Worm (Caenorhabditis elegans) whole organism, L3 larva: ENCODE data around the gene B0303.14.

ENCODE experiments used
- R02D3.7 ChIP-seq: fragments of 150-350 bp; optimal IDR thresholded peaks from 2 replicates; lab custom pipeline; 2014; ENCODE audit warnings: missing biosample characterization, missing genetic modification characterization
- ZK546.5 ChIP-seq: sonication (generic microtip); optimal IDR thresholded peaks from 2 replicates; lab custom pipeline; 2017; ENCODE audit warnings: missing biosample characterization, missing genetic modification characterization
- aly-2 ChIP-seq: fragments of 150-350 bp; optimal IDR thresholded peaks from 2 replicates; lab custom pipeline; 2014; ENCODE audit warnings: missing biosample characterization, missing genetic modification characterization
- ama-1 ChIP-seq: fragments of 150-350 bp; optimal IDR thresholded peaks from 2 replicates; lab custom pipeline; 2018
- ceh-16 ChIP-seq: sonication (generic microtip); optimal IDR thresholded peaks from 2 replicates; lab custom pipeline; 2017; ENCODE audit warnings: missing biosample characterization, missing genetic modification characterization
- ceh-28 ChIP-seq: fragments of 150-350 bp; optimal IDR thresholded peaks from 2 replicates; lab custom pipeline; 2014; ENCODE audit warnings: missing biosample characterization, missing genetic modification reagents, missing genetic modification characterization
- ceh-82 ChIP-seq: fragments of 150-350 bp; optimal IDR thresholded peaks from 2 replicates; lab custom pipeline; 2014; ENCODE audit warnings: missing biosample characterization, missing genetic modification characterization
- ceh-9 ChIP-seq: sonication (generic microtip); optimal IDR thresholded peaks from 2 replicates; lab custom pipeline; 2018; ENCODE audit warnings: missing biosample characterization, missing genetic modification characterization
- daf-12 ChIP-seq: fragments of 150-350 bp; optimal IDR thresholded peaks from 2 replicates; lab custom pipeline; 2014; ENCODE audit warnings: missing biosample characterization, missing genetic modification reagents, missing genetic modification characterization
- egl-27 ChIP-seq: sonication (generic microtip); optimal IDR thresholded peaks from 4 replicates; lab custom pipeline; 2017; ENCODE audit warnings: missing biosample characterization, missing genetic modification reagents, missing genetic modification characterization
- egl-5 ChIP-seq: fragments of 150-350 bp; optimal IDR thresholded peaks from 2 replicates; lab custom pipeline; 2017; ENCODE audit warnings: missing biosample characterization, missing genetic modification reagents, missing genetic modification characterization, inconsistent platforms
- elt-2 ChIP-seq: sonication (generic microtip); optimal IDR thresholded peaks from 2 replicates; lab custom pipeline; 2016; ENCODE audit warnings: missing genetic modification reagents, mild to moderate bottlenecking, missing genetic modification characterization, missing compliant biosample characterization
- elt-3 ChIP-seq, 3 experiments: fragments of 150-350 bp in 1 of 3; sonication (generic microtip) in 2 of 3; optimal IDR thresholded peaks; 2 replicates in 2 of 3; 4 replicates in 1 of 3; lab custom pipeline; 2014 to 2017; ENCODE audit warnings: missing biosample characterization in 3 of 3, missing genetic modification characterization in 3 of 3
- eor-1 ChIP-seq, 2 experiments: fragments of 150-350 bp; optimal IDR thresholded peaks; 2 replicates each; lab custom pipeline; 2014 to 2018; ENCODE audit warnings: missing biosample characterization in 2 of 2, missing genetic modification characterization in 2 of 2
- fkh-10 ChIP-seq: sonication (generic microtip); optimal IDR thresholded peaks from 2 replicates; lab custom pipeline; 2017; ENCODE audit warnings: missing biosample characterization, missing genetic modification reagents, missing genetic modification characterization
- fkh-2 ChIP-seq: fragments of 150-350 bp; optimal IDR thresholded peaks from 2 replicates; lab custom pipeline; 2014; ENCODE audit warnings: missing biosample characterization, missing genetic modification reagents, missing genetic modification characterization
- fos-1 ChIP-seq: fragments of 150-350 bp; optimal IDR thresholded peaks from 2 replicates; lab custom pipeline; 2014; ENCODE audit warnings: missing biosample characterization, missing genetic modification characterization
- hmg-11 ChIP-seq: sonication (generic microtip); optimal IDR thresholded peaks from 2 replicates; lab custom pipeline; 2016; ENCODE audit warnings: missing genetic modification characterization, missing compliant biosample characterization
- jun-1 ChIP-seq: fragments of 150-350 bp; optimal IDR thresholded peaks from 2 replicates; lab custom pipeline; 2014; ENCODE audit warnings: missing biosample characterization, missing genetic modification reagents, missing genetic modification characterization
- lin-15B ChIP-seq: fragments of 150-350 bp; optimal IDR thresholded peaks from 2 replicates; lab custom pipeline; 2014; ENCODE audit warnings: missing biosample characterization, missing genetic modification characterization
- lin-39 ChIP-seq: fragments of 150-350 bp; optimal IDR thresholded peaks from 2 replicates; lab custom pipeline; 2018; ENCODE audit warnings: missing biosample characterization, missing genetic modification reagents, missing genetic modification characterization
- lsy-12 ChIP-seq: sonication (generic microtip); optimal IDR thresholded peaks from 2 replicates; lab custom pipeline; 2016; ENCODE audit warnings: mild to moderate bottlenecking, missing genetic modification characterization, missing compliant biosample characterization
- nfya-1 ChIP-seq: sonication (generic microtip); optimal IDR thresholded peaks from 2 replicates; lab custom pipeline; 2017; ENCODE audit warnings: missing genetic modification characterization, mild to moderate bottlenecking, missing compliant biosample characterization, antibody characterized with exemption, moderate library complexity; ENCODE audit not compliant: insufficient read depth
- nhr-11 ChIP-seq: fragments of 150-350 bp; optimal IDR thresholded peaks from 2 replicates; lab custom pipeline; 2014; ENCODE audit warnings: missing biosample characterization, missing genetic modification characterization
- nhr-12 ChIP-seq: fragments of 150-350 bp; optimal IDR thresholded peaks from 2 replicates; lab custom pipeline; 2014; ENCODE audit warnings: missing biosample characterization, missing genetic modification characterization
- nhr-23 ChIP-seq: fragments of 150-350 bp; optimal IDR thresholded peaks from 2 replicates; lab custom pipeline; 2014; ENCODE audit warnings: missing biosample characterization, missing genetic modification reagents, missing genetic modification characterization
- nhr-237 ChIP-seq: fragments of 150-350 bp; optimal IDR thresholded peaks from 2 replicates; lab custom pipeline; 2014; ENCODE audit warnings: missing biosample characterization, missing genetic modification characterization
- nhr-25 ChIP-seq: sonication (generic microtip); optimal IDR thresholded peaks from 2 replicates; lab custom pipeline; 2017; ENCODE audit warnings: missing biosample characterization, missing genetic modification characterization
- nhr-28 ChIP-seq: fragments of 150-350 bp; optimal IDR thresholded peaks from 2 replicates; lab custom pipeline; 2014; ENCODE audit warnings: missing biosample characterization, missing genetic modification characterization
- nhr-43 ChIP-seq: sonication (generic microtip); optimal IDR thresholded peaks from 2 replicates; lab custom pipeline; 2016; ENCODE audit warnings: mild to moderate bottlenecking, missing genetic modification characterization, missing compliant biosample characterization; ENCODE audit not compliant: poor library complexity, severe bottlenecking
- nhr-67 ChIP-seq: fragments of 150-350 bp; optimal IDR thresholded peaks from 2 replicates; lab custom pipeline; 2014; ENCODE audit warnings: missing biosample characterization, missing genetic modification characterization
- nhr-76 ChIP-seq: fragments of 150-350 bp; sonication (generic microtip); optimal IDR thresholded peaks from 5 replicates; lab custom pipeline; 2014; ENCODE audit warnings: missing biosample characterization, missing genetic modification characterization
- nhr-77 ChIP-seq: fragments of 150-350 bp; optimal IDR thresholded peaks from 2 replicates; lab custom pipeline; 2014; ENCODE audit warnings: missing biosample characterization, missing genetic modification characterization
- pha-4 ChIP-seq: fragments of 150-350 bp; optimal IDR thresholded peaks from 2 replicates; lab custom pipeline; 2014; ENCODE audit warnings: missing biosample characterization, missing genetic modification reagents, missing genetic modification characterization
- pqm-1 ChIP-seq: fragments of 150-350 bp; optimal IDR thresholded peaks from 2 replicates; lab custom pipeline; 2017; ENCODE audit warnings: missing biosample characterization, missing genetic modification characterization, inconsistent platforms
- skn-1 ChIP-seq: fragments of 150-350 bp; optimal IDR thresholded peaks from 2 replicates; lab custom pipeline; 2014; ENCODE audit warnings: missing biosample characterization, missing genetic modification characterization
- snpc-4 ChIP-seq: fragments of 150-350 bp; optimal IDR thresholded peaks from 2 replicates; lab custom pipeline; 2014; ENCODE audit warnings: missing biosample characterization, missing genetic modification characterization
- tbx-2 ChIP-seq: sonication (generic microtip); optimal IDR thresholded peaks from 2 replicates; lab custom pipeline; 2016; ENCODE audit warnings: mild to moderate bottlenecking, missing genetic modification characterization, missing compliant biosample characterization
- unc-39 ChIP-seq: sonication (generic microtip); optimal IDR thresholded peaks from 4 replicates; lab custom pipeline; 2017; ENCODE audit warnings: missing biosample characterization, missing genetic modification characterization
- unc-62 ChIP-seq: fragments of 150-350 bp; sonication (generic microtip); optimal IDR thresholded peaks from 4 replicates; lab custom pipeline; 2014; ENCODE audit warnings: missing biosample characterization, missing genetic modification reagents, missing genetic modification characterization
- zag-1 ChIP-seq: fragments of 150-350 bp; optimal IDR thresholded peaks from 2 replicates; lab custom pipeline; 2014; ENCODE audit warnings: missing biosample characterization, missing genetic modification characterization
- ztf-11 ChIP-seq: fragments of 150-350 bp; optimal IDR thresholded peaks from 2 replicates; lab custom pipeline; 2014; ENCODE audit warnings: missing biosample characterization, missing genetic modification characterization
- ztf-4 ChIP-seq: fragments of 150-350 bp; optimal IDR thresholded peaks from 2 replicates; lab custom pipeline; 2014; ENCODE audit warnings: missing biosample characterization, missing genetic modification characterization

Gene B0303.14

DNA sequence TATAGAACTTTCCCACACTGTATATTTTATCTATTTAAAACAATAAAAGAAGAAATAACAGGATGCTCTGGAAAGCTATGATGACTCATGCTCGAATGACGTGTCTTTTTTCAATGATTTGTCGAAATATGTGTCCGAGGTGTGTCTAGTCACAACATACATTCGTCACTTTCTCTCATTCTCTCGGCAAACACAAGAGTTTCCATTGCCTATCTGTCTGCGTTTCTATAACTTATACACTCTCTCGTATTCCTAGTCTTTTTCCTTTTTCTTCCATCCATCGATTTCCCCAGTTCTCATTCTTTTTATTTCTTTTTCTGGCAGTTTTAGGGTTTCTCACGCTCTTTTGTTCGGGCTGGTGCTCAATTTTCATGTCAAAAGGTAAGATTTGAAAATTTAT, 19.3 kb downstream of the B0303.14 start:
- no peak for TF ChIP-seq nhr-76 (tag; lab: Kevin White, UChicago)
- peak; percentile 5 for TF ChIP-seq lin-15B
- no peak for TF ChIP-seq lsy-12 (tag; lab: Kevin White, UChicago)
- TF ChIP-seq fos-1 (tag; lab: Kevin White, UChicago): peak; percentile 38
- TF ChIP-seq nhr-23 (tag; lab: Kevin White, UChicago): peak; percentile 16
- no peak for TF ChIP-seq ceh-82 (tag; lab: Kevin White, UChicago)
- no peak for TF ChIP-seq daf-12 (tag; lab: Kevin White, UChicago)
- peak; percentile 36 for TF ChIP-seq elt-2
- peak; percentile 33 for TF ChIP-seq pqm-1
- no peak for TF ChIP-seq lin-39 (tag; lab: Kevin White, UChicago)
- peak; percentile 38 for TF ChIP-seq pha-4 (tag; lab: Kevin White, UChicago)
- peak; percentile 7 for TF ChIP-seq ceh-28 (tag; lab: Kevin White, UChicago)
- no peak for TF ChIP-seq ama-1
- TF ChIP-seq skn-1 (tag; lab: Kevin White, UChicago): peak; percentile 2
- TF ChIP-seq jun-1 (tag; lab: Kevin White, UChicago): peak; percentile 37
- peak; percentile 53 for TF ChIP-seq nfya-1 (tag; lab: Kevin White, UChicago)

DNA sequence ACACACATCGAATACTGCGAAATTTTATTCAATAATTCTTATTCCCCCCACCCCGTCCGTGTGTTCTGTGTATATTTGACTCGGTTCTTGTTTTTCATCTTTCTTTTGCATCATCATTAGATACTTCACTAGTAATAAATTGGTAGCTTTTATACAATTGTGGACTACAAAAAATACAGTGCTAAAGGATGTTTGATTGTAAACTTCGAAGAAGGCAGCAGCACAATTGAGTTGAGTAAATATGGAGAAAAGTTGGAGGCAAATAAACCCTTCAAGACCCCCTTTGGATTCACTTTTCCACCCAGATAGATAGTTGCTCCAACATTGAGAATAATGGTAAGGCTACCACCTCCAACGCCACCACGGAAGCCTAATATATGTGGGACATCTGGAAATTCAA, 22.7 kb downstream of the B0303.14 start, which contains the start of gene B0303.7:
TSS of gene B0303.7 (plus strand) at position 301 of the 400 bp plus-strand sequence.
- TF ChIP-seq pha-4 (tag; lab: Kevin White, UChicago) (peak; percentile 3), ceh-28 (tag; lab: Kevin White, UChicago) (no peak)
- TF ChIP-seq, all 47 proteins: peak for 1

DNA sequence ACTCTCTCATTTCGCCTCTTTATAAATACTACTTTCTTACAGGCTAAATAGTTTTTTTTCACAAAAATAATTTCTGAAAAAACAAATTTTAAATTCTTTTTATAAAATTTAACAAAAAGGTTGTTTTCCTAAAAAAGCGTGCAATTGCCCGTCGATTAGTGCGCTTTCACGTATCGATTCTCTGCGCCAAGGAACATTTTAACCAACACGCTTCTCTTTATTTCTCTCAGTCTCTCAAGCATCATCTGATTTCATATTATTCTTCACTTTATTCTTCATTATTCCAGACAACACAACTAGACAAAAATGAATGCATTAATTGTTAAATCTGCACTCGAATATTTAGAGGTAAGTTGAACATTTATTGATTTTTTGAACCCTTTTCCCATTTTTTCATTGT, 26.3 kb downstream of the B0303.14 start, which contains the start of gene B0303.4:
TSS of gene B0303.4 (plus strand) at position 196 of the 400 bp plus-strand sequence.
- TF ChIP-seq lsy-12 (tag; lab: Kevin White, UChicago) (no peak), snpc-4 (tag; lab: Kevin White, UChicago) (peak; percentile 66), ztf-4 (tag; lab: Kevin White, UChicago) (no peak), nfya-1 (tag; lab: Kevin White, UChicago) (peak; percentile 77), lin-39 (tag; lab: Kevin White, UChicago) (peak; percentile 40), daf-12 (tag; lab: Kevin White, UChicago) (no peak), ceh-9 (no peak), ztf-11 (tag; lab: Kevin White, UChicago) (no peak), R02D3.7 (tag; lab: Kevin White, UChicago) (no peak), nhr-67 (tag; lab: Kevin White, UChicago) (no peak), ZK546.5 (tag; lab: Kevin White, UChicago) (no peak), ama-1 (no peak), nhr-12 (tag; lab: Kevin White, UChicago) (no peak), unc-62 (GFP tag; lab: Kevin White, UChicago) (no peak), nhr-28 (no peak), ceh-16 (tag; lab: Kevin White, UChicago) (no peak), elt-2 (peak; percentile 30), egl-27 (tag; lab: Kevin White, UChicago) (no peak), egl-5 (tag; lab: Kevin White, UChicago) (peak; percentile 49), hmg-11 (peak; percentile 55), zag-1 (tag; lab: Kevin White, UChicago) (no peak), skn-1 (tag; lab: Kevin White, UChicago) (peak; percentile 74), unc-39 (tag; lab: Kevin White, UChicago) (no peak), nhr-43 (tag; lab: Kevin White, UChicago) (no peak), fkh-10 (GFP tag; lab: Kevin White, UChicago) (no peak), tbx-2 (tag; lab: Kevin White, UChicago) (no peak), nhr-77 (tag; lab: Kevin White, UChicago) (no peak), pqm-1 (peak; percentile 18), pha-4 (tag; lab: Kevin White, UChicago) (peak; percentile 88), aly-2 (no peak), fos-1 (tag; lab: Kevin White, UChicago) (no peak), nhr-23 (tag; lab: Kevin White, UChicago) (peak; percentile 34), fkh-2 (no peak), eor-1 (tag; optimal IDR thresholded peaks at IDR 0.05; lab: Kevin White, UChicago) (no peak), nhr-237 (tag; lab: Kevin White, UChicago) (no peak), ceh-82 (tag; lab: Kevin White, UChicago) (no peak), lin-15B (peak; percentile 67), elt-3 (tag; optimal IDR thresholded peaks at IDR 0.05; lab: Kevin White, UChicago) (no peak), ceh-28 (tag; lab: Kevin White, UChicago) (peak; percentile 54), nhr-25 (peak; percentile 10), nhr-11 (tag; lab: Kevin White, UChicago) (no peak)
